Fruit fly (Drosophila melanogaster): ENCODE data around the gene CG11162.

CG11162 gene

dm6 chrX:13634254-13634999, 42.3 kb upstream of the CG11162 start (continued):
- peak; percentile 34 for TF ChIP-seq Jarid2 (GFP tag; optimal IDR thresholded peaks at IDR 0.05)
- no peak for TF ChIP-seq pnt (GFP tag; optimal IDR thresholded peaks at IDR 0.05)
- peak; percentile 73 for TF ChIP-seq D19B (GFP tag; optimal IDR thresholded peaks at IDR 0.05)
- no peak for TF ChIP-seq cas (GFP tag; IDR thresholded peaks at IDR 0.05)
- no peak for TF ChIP-seq NC2α (GFP tag; optimal IDR thresholded peaks at IDR 0.05)
- TF ChIP-seq ham (GFP tag; IDR thresholded peaks at IDR 0.05) = no peak
- TF ChIP-seq sr (GFP tag; IDR thresholded peaks at IDR 0.05) = 0 out of 3 replicates have a peak, but pooled peaks have one; percentile 18
- peak; percentile 50 for TF ChIP-seq CG12769 (tag; optimal IDR thresholded peaks at IDR 0.05)
- TF ChIP-seq Gug (GFP tag; IDR thresholded peaks at IDR 0.05) = peak; percentile 31; the same call in 2 of the 4 replicates
- peak; percentile 53 for TF ChIP-seq ash1 (GFP tag; optimal IDR thresholded peaks at IDR 0.05)
- TF ChIP-seq CG17802 (tag; optimal IDR thresholded peaks at IDR 0.05) = no peak
- no peak for TF ChIP-seq mld (GFP tag; IDR thresholded peaks at IDR 0.05; ENCODE audit: partially characterized antibody)
- no peak for TF ChIP-seq shn (GFP tag; optimal IDR thresholded peaks at IDR 0.05)
- no peak for TF ChIP-seq bowl (GFP tag; IDR thresholded peaks at IDR 0.05)
- TF ChIP-seq CG4424 (GFP tag; optimal IDR thresholded peaks at IDR 0.05) = no peak
- no peak for TF ChIP-seq sc (optimal IDR thresholded peaks at IDR 0.05)
- no peak for TF ChIP-seq sc (GFP tag; optimal IDR thresholded peaks at IDR 0.05)
- TF ChIP-seq Ravus (GFP tag; IDR thresholded peaks at IDR 0.05) = no peak
- TF ChIP-seq CG7556 (GFP tag; optimal IDR thresholded peaks at IDR 0.05) = peak; percentile 50
- TF ChIP-seq bsh (GFP tag; optimal IDR thresholded peaks at IDR 0.05) = no peak
- peak; percentile 52 for TF ChIP-seq CG7786 (GFP tag; optimal IDR thresholded peaks at IDR 0.05)
- peak; percentile 32 for TF ChIP-seq CG1233 (GFP tag; optimal IDR thresholded peaks at IDR 0.05)
- TF ChIP-seq ems (GFP tag; optimal IDR thresholded peaks at IDR 0.05) = no peak
- peak; percentile 25 for TF ChIP-seq Antp (GFP tag; optimal IDR thresholded peaks at IDR 0.05)
- peak; percentile 4 for TF ChIP-seq dm (GFP tag; optimal IDR thresholded peaks at IDR 0.05)
- TF ChIP-seq CG16779 (GFP tag; IDR thresholded peaks at IDR 0.05) = no peak
- no peak for TF ChIP-seq BEAF-32 (GFP tag; optimal IDR thresholded peaks at IDR 0.05)
- no peak for TF ChIP-seq lola (GFP tag; optimal IDR thresholded peaks at IDR 0.05)
- TF ChIP-seq tx (GFP tag; optimal IDR thresholded peaks at IDR 0.05) = peak; percentile 30
- peak; percentile 14 for TF ChIP-seq CG9876 (GFP tag; optimal IDR thresholded peaks at IDR 0.05)
- no peak for TF ChIP-seq Doc3 (GFP tag; IDR thresholded peaks at IDR 0.05; ENCODE audit: partially characterized antibody)
- TF ChIP-seq Lim3 (GFP tag; IDR thresholded peaks at IDR 0.05) = no peak
- TF ChIP-seq CG3281 (GFP tag; optimal IDR thresholded peaks at IDR 0.05) = peak; percentile 64
- TF ChIP-seq CG32767 (GFP tag; IDR thresholded peaks at IDR 0.05) = no peak
- TF ChIP-seq Max (GFP tag; optimal IDR thresholded peaks at IDR 0.05) = peak; percentile 10
- peak; percentile 50 for TF ChIP-seq CG5180 (GFP tag; optimal IDR thresholded peaks at IDR 0.05)
- TF ChIP-seq ap (GFP tag; IDR thresholded peaks at IDR 0.05) = no peak
- TF ChIP-seq CG34224 (GFP tag; IDR thresholded peaks at IDR 0.05; ENCODE audit: partially characterized antibody) = no peak
- no peak for TF ChIP-seq amos (GFP tag; IDR thresholded peaks at IDR 0.05; ENCODE audit: partially characterized antibody)
- no peak for TF ChIP-seq unc-4 (GFP tag; IDR thresholded peaks at IDR 0.05; ENCODE audit: partially characterized antibody)
- TF ChIP-seq croc (GFP tag; conservative IDR thresholded peaks at IDR 0.05) = no peak
- TF ChIP-seq HmgZ (tag; optimal IDR thresholded peaks at IDR 0.05) = peak; percentile 38
- no peak for TF ChIP-seq CG1529 (GFP tag; optimal IDR thresholded peaks at IDR 0.05)
- no peak for TF ChIP-seq CG17829 (tag; optimal IDR thresholded peaks at IDR 0.05)
- TF ChIP-seq CG31224 (GFP tag; IDR thresholded peaks at IDR 0.05) = no peak
- TF ChIP-seq CG32532 (GFP tag; IDR thresholded peaks at IDR 0.05) = peak; percentile 46
- peak; percentile 63 for TF ChIP-seq HHEX (GFP tag; optimal IDR thresholded peaks at IDR 0.05)
- no peak for TF ChIP-seq dati (GFP tag; IDR thresholded peaks at IDR 0.05)
- no peak for TF ChIP-seq Dp (GFP tag; optimal IDR thresholded peaks at IDR 0.05)
- TF ChIP-seq zfh2 (GFP tag; optimal IDR thresholded peaks at IDR 0.05) = peak; percentile 71
